Worm (Caenorhabditis elegans) whole organism, young adult: Measurements from ENCODE around the gene nhr-28.

ENCODE experiments used
- B0035.1 ChIP-seq: sonication (generic microtip); optimal IDR thresholded peaks from 2 replicates; lab custom pipeline; 2016; ENCODE audit warnings: missing genetic modification characterization, mild to moderate bottlenecking, missing compliant biosample characterization, missing genotype, missing genetic modification reagents
- D2030.7 ChIP-seq: fragments of 200-800 bp; sonication (Bioruptor generic); IDR thresholded peaks from 2 replicates; pipeline ENCODE4 v1.3.6; 2022; ENCODE audit warnings: missing genetic modification reagents, missing genetic modification characterization, missing compliant biosample characterization
- F22D6.2 ChIP-seq: sonication (generic microtip); optimal IDR thresholded peaks from 2 replicates; lab custom pipeline; 2016; ENCODE audit warnings: mild to moderate bottlenecking, missing genetic modification characterization, missing compliant biosample characterization
- K11D2.4 ChIP-seq: fragments of 200-800 bp; sonication (Bioruptor generic); IDR thresholded peaks from 2 replicates; pipeline ENCODE4 v1.3.6; 2022; ENCODE audit warnings: missing genetic modification reagents, missing genetic modification characterization, missing compliant biosample characterization
- Y53G8AR.9 ChIP-seq: fragments of 200-800 bp; sonication (Bioruptor generic); conservative IDR thresholded peaks from 2 replicates; pipeline ENCODE4 v1.3.6; 2022; ENCODE audit warnings: missing genetic modification reagents, missing genetic modification characterization, missing compliant biosample characterization
- Y79H2A.3 ChIP-seq: fragments of 200-800 bp; sonication (Bioruptor generic); conservative IDR thresholded peaks from 2 replicates; pipeline ENCODE4 v1.3.6; 2022; ENCODE audit warnings: missing genetic modification reagents, missing genetic modification characterization, missing compliant biosample characterization
- aptf-3 ChIP-seq: fragments of 200-800 bp; sonication (Bioruptor generic); IDR thresholded peaks from 2 replicates; pipeline ENCODE4 v1.3.6; 2022; ENCODE audit warnings: missing genetic modification characterization, missing compliant biosample characterization
- athp-1 ChIP-seq: sonication (generic microtip); optimal IDR thresholded peaks from 2 replicates; lab custom pipeline; 2017; ENCODE audit warnings: mild to moderate bottlenecking, missing genetic modification characterization, missing compliant biosample characterization
- attf-5 ChIP-seq: fragments of 200-800 bp; sonication (Bioruptor generic); optimal IDR thresholded peaks from 2 replicates; lab custom pipeline; 2018; ENCODE audit warnings: mild to moderate bottlenecking, missing genetic modification characterization, missing compliant biosample characterization
- bed-1 ChIP-seq: fragments of 200-800 bp; sonication (Bioruptor generic); IDR thresholded peaks from 2 replicates; pipeline ENCODE4 v1.3.6; 2022; ENCODE audit warnings: missing genetic modification reagents, missing genetic modification characterization, missing compliant biosample characterization
- cebp-1 ChIP-seq, 2 experiments: fragments of 200-800 bp in 1 of 2; sonication (Bioruptor generic) in 1 of 2; sonication (generic microtip) in 1 of 2; IDR thresholded peaks in 1 of 2; optimal IDR thresholded peaks in 1 of 2; 2 replicates each; pipeline versions ENCODE4 v1.3.6 to Lab custom; 2017 to 2022; ENCODE audit warnings: missing compliant biosample characterization in 2 of 2, missing genetic modification characterization in 2 of 2, mild to moderate bottlenecking in 1 of 2, missing genetic modification reagents in 1 of 2, moderate library complexity in 1 of 2
- ceh-27 ChIP-seq: fragments of 200-800 bp; sonication (Bioruptor generic); optimal IDR thresholded peaks from 2 replicates; lab custom pipeline; 2018; ENCODE audit warnings: mild to moderate bottlenecking, missing genetic modification characterization, moderate library complexity, missing compliant biosample characterization
- dox-1 ChIP-seq: fragments of 200-800 bp; sonication (Bioruptor generic); IDR thresholded peaks from 2 replicates; pipeline ENCODE4 v1.3.6; 2022; ENCODE audit warnings: missing genetic modification reagents, missing genetic modification characterization, missing compliant biosample characterization
- efl-1 ChIP-seq: fragments of 150-350 bp; optimal IDR thresholded peaks from 2 replicates; lab custom pipeline; 2014; ENCODE audit warnings: missing biosample characterization, missing genetic modification reagents, missing genetic modification characterization
- egl-44 ChIP-seq: fragments of 200-800 bp; sonication (Bioruptor generic); IDR thresholded peaks from 2 replicates; pipeline ENCODE4 v1.3.6; 2022; ENCODE audit warnings: missing genetic modification reagents, missing genetic modification characterization, missing compliant biosample characterization
- him-1 ChIP-seq: sonication (generic microtip); optimal IDR thresholded peaks from 2 replicates; lab custom pipeline; 2016; ENCODE audit warnings: missing genotype, missing genetic modification reagents, missing genetic modification characterization, missing compliant biosample characterization
- hmg-1.2 ChIP-seq: fragments of 200-800 bp; sonication (Bioruptor generic); IDR thresholded peaks from 2 replicates; pipeline ENCODE4 v1.3.6; 2022; ENCODE audit warnings: missing genetic modification reagents, missing genetic modification characterization, missing compliant biosample characterization
- lin-26 ChIP-seq: fragments of 200-800 bp; sonication (Bioruptor generic); IDR thresholded peaks from 2 replicates; pipeline ENCODE4 v1.3.6; 2022; ENCODE audit warnings: missing genetic modification reagents, missing genetic modification characterization, missing compliant biosample characterization
- madf-10 ChIP-seq: sonication (generic microtip); optimal IDR thresholded peaks from 2 replicates; lab custom pipeline; 2016; ENCODE audit warnings: mild to moderate bottlenecking, missing genetic modification characterization, missing compliant biosample characterization
- madf-8 ChIP-seq: fragments of 200-800 bp; sonication (Bioruptor generic); conservative IDR thresholded peaks from 2 replicates; pipeline ENCODE4 v1.3.6; 2022; ENCODE audit warnings: missing genetic modification reagents, missing genetic modification characterization, missing compliant biosample characterization
- mcd-1 ChIP-seq: fragments of 200-800 bp; sonication (Bioruptor generic); IDR thresholded peaks from 2 replicates; pipeline ENCODE4 v1.3.6; 2022; ENCODE audit warnings: missing genetic modification reagents, missing genetic modification characterization, missing compliant biosample characterization
- mes-4 ChIP-seq: sonication (generic microtip); optimal IDR thresholded peaks from 2 replicates; lab custom pipeline; 2016; ENCODE audit warnings: missing genotype, missing genetic modification characterization, missing compliant biosample characterization
- nfya-2 ChIP-seq: fragments of 200-800 bp; sonication (Bioruptor generic); IDR thresholded peaks from 2 replicates; pipeline ENCODE4 v1.3.6; 2022; ENCODE audit warnings: missing genetic modification reagents, missing genetic modification characterization, missing compliant biosample characterization
- nhr-80 ChIP-seq: sonication (generic microtip); optimal IDR thresholded peaks from 2 replicates; lab custom pipeline; 2016; ENCODE audit warnings: missing genetic modification characterization, missing compliant biosample characterization
- snpc-1.1 ChIP-seq: sonication (generic microtip); optimal IDR thresholded peaks from 2 replicates; lab custom pipeline; 2017; ENCODE audit warnings: missing genetic modification characterization, mild to moderate bottlenecking, missing compliant biosample characterization, antibody characterized with exemption, moderate library complexity, missing genotype, missing genetic modification reagents; ENCODE audit not compliant: insufficient read depth
- snpc-3.4 ChIP-seq: sonication (generic microtip); optimal IDR thresholded peaks from 2 replicates; lab custom pipeline; 2017; ENCODE audit warnings: missing genetic modification characterization, mild to moderate bottlenecking, missing compliant biosample characterization, antibody characterized with exemption, moderate library complexity, missing genotype, missing genetic modification reagents
- snpc-4 ChIP-seq, 5 experiments: fragments of 150-350 bp in 1 of 5; sonication (generic microtip) in 4 of 5; optimal IDR thresholded peaks; 2 replicates each; lab custom pipeline; 2014 to 2018; ENCODE audit warnings: missing genetic modification characterization in 5 of 5, missing biosample characterization in 3 of 5, antibody characterized with exemption in 2 of 5, mild to moderate bottlenecking in 2 of 5, missing compliant biosample characterization in 2 of 5, missing genotype in 2 of 5, moderate library complexity in 2 of 5, missing genetic modification reagents in 1 of 5
- unc-130 ChIP-seq: sonication (generic microtip); optimal IDR thresholded peaks from 2 replicates; lab custom pipeline; 2016; ENCODE audit warnings: missing genetic modification reagents, missing genetic modification characterization, missing compliant biosample characterization
- zfh-2 ChIP-seq: fragments of 200-800 bp; sonication (Bioruptor generic); conservative IDR thresholded peaks from 2 replicates; pipeline ENCODE4 v1.3.6; 2022; ENCODE audit warnings: missing genetic modification reagents, missing genetic modification characterization, missing compliant biosample characterization
- zim-3 ChIP-seq: sonication (generic microtip); optimal IDR thresholded peaks from 2 replicates; lab custom pipeline; 2017; ENCODE audit warnings: mild to moderate bottlenecking, missing genetic modification characterization, moderate library complexity, missing compliant biosample characterization
- ztf-18 ChIP-seq: sonication (generic microtip); optimal IDR thresholded peaks from 2 replicates; lab custom pipeline; 2016; ENCODE audit warnings: missing genotype, mild to moderate bottlenecking, missing genetic modification characterization, missing compliant biosample characterization

The nhr-28 gene

ce11 chrX:16328328-16328727, 26.4 kb upstream of the nhr-28 start, which contains the start of gene C11G6.2:
C11G6.2 (plus strand) TSS chrX:16328628.
- no peak for TF ChIP-seq K11D2.4 (GFP tag; lab: Robert Waterston, UW)
- TF ChIP-seq unc-130 (GFP tag; lab: Kevin White, UChicago), result no peak
- no peak for TF ChIP-seq aptf-3 (GFP tag; lab: Robert Waterston, UW)
- TF ChIP-seq, all 124 proteins: peak for 0

- TF ChIP-seq hmg-1.2 (GFP tag; lab: Robert Waterston, UW) (peak; percentile 96), egl-44 (GFP tag; lab: Robert Waterston, UW) (no peak), madf-8 (GFP tag; lab: Robert Waterston, UW) (no peak)
- TF ChIP-seq, all 124 proteins: peak for 1
Measured at ce11 chrX:16331425-16331824, 23.4 kb upstream of the nhr-28 start.

ce11 chrX:16331932-16332485, 22.8 kb upstream of the nhr-28 start, which contains the start of gene taf-3:
taf-3 (plus strand) TSS chrX:16332435.
- TF ChIP-seq mcd-1 (GFP tag; lab: Robert Waterston, UW) (peak; percentile 47; the same call in 1 of the 2 replicates), D2030.7 (GFP tag; lab: Robert Waterston, UW) (no peak), him-1 (tag; lab: Kevin White, UChicago) (no peak), cebp-1 (GFP tag; IDR thresholded peaks at IDR 0.05; lab: Robert Waterston, UW) (no peak), cebp-1 (tag; optimal IDR thresholded peaks at IDR 0.05; lab: Kevin White, UChicago) (no peak), Y79H2A.3 (GFP tag; lab: Robert Waterston, UW) (no peak), Y53G8AR.9 (0 out of 2 replicates have a peak, but pooled peaks have one; percentile 11), snpc-3.4 (tag; lab: Kevin White, UChicago) (no peak), snpc-4 (GFP tag; optimal IDR thresholded peaks at IDR 0.05; lab: Kevin White, UChicago) (no peak), snpc-4 (tag; optimal IDR thresholded peaks at IDR 0.05; lab: Kevin White, UChicago) (peak in 1 of 4 experiments; percentile 26), efl-1 (no peak), aptf-3 (GFP tag; lab: Robert Waterston, UW) (no peak), B0035.1 (no peak), hmg-1.2 (GFP tag; lab: Robert Waterston, UW) (peak; percentile 85), bed-1 (GFP tag; lab: Robert Waterston, UW) (no peak), nhr-80 (tag; lab: Kevin White, UChicago) (peak; percentile 47), zim-3 (tag; lab: Kevin White, UChicago) (no peak), athp-1 (tag; lab: Kevin White, UChicago) (no peak), madf-10 (no peak), ztf-18 (tag; lab: Kevin White, UChicago) (no peak), attf-5 (peak; percentile 14), lin-26 (GFP tag; lab: Robert Waterston, UW) (0 out of 2 replicates have a peak, but pooled peaks have one; percentile 21), unc-130 (GFP tag; lab: Kevin White, UChicago) (no peak), dox-1 (GFP tag; lab: Robert Waterston, UW) (peak; percentile 38; the same call in 1 of the 2 replicates), nfya-2 (GFP tag; lab: Robert Waterston, UW) (no peak), ceh-27 (GFP tag; lab: Kevin White, UChicago) (peak; percentile 51), snpc-1.1 (tag; lab: Kevin White, UChicago) (no peak)

ce11 chrX:16335396-16335795, 19.4 kb upstream of the nhr-28 start:
- TF ChIP-seq zfh-2 (peak; percentile 63; the same call in 1 of the 2 replicates), F22D6.2 (no peak), snpc-4 (GFP tag; optimal IDR thresholded peaks at IDR 0.05; lab: Kevin White, UChicago) (no peak), snpc-4 (tag; optimal IDR thresholded peaks at IDR 0.05; lab: Kevin White, UChicago) (no peak), mes-4 (tag; lab: Kevin White, UChicago) (no peak)
